Fruit fly (Drosophila melanogaster): ENCODE data around the gene fred.

dm6 chr2L:3902760-3903159, 88.8 kb downstream of the fred start, which contains the start of gene capu:
- TF ChIP-seq psq (optimal IDR thresholded peaks at IDR 0.05), result no peak
- TF ChIP-seq Myc (optimal IDR thresholded peaks at IDR 0.05), result no peak
- TF ChIP-seq h (optimal IDR thresholded peaks at IDR 0.05), result no peak
- no peak for TF ChIP-seq insv (optimal IDR thresholded peaks at IDR 0.05)
- no peak for TF ChIP-seq Sin3A (optimal IDR thresholded peaks at IDR 0.05)

All from Kc167 (cell line).